Fruit fly (Drosophila melanogaster) whole organism, prepupa: ENCODE measurements around the gene E23.

Source experiments
- CG11902 ChIP-seq: fragments of 200-800 bp; sonication (Bioruptor generic); optimal IDR thresholded peaks from 3 replicates; lab custom pipeline; 2016; ENCODE audit warnings: missing biosample characterization, missing genetic modification characterization
- CG3032 ChIP-seq: fragments of 200-800 bp; optimal IDR thresholded peaks from 2 replicates; lab custom pipeline; 2019; ENCODE audit warnings: missing biosample characterization, mild to moderate bottlenecking, missing genetic modification characterization, moderate library complexity
- CG34406 ChIP-seq: fragments of 200-800 bp; sonication (Bioruptor generic); optimal IDR thresholded peaks from 3 replicates; lab custom pipeline; 2016; ENCODE audit warnings: missing biosample characterization, missing genetic modification characterization
- CG6854 ChIP-seq: fragments of 200-800 bp; sonication (Bioruptor generic); optimal IDR thresholded peaks from 2 replicates; lab custom pipeline; 2017; ENCODE audit warnings: missing biosample characterization, mild to moderate bottlenecking, missing genetic modification characterization
- CG8319 ChIP-seq: fragments of 200-800 bp; sonication (Bioruptor generic); optimal IDR thresholded peaks from 3 replicates; lab custom pipeline; 2016; ENCODE audit warnings: missing biosample characterization, missing genetic modification characterization
- Eip75B ChIP-seq: fragments of 200-800 bp; sonication (Bioruptor generic); optimal IDR thresholded peaks from 3 replicates; lab custom pipeline; 2016; ENCODE audit warnings: missing biosample characterization, missing genetic modification characterization
- Gug ChIP-seq: fragments of 200-800 bp; sonication (Bioruptor generic); IDR thresholded peaks from 2 replicates; pipeline ENCODE4 v1.3.6; 2022; ENCODE audit warnings: missing biosample characterization, missing genetic modification characterization
- Hr38 ChIP-seq: sonication (Bioruptor generic); optimal IDR thresholded peaks from 2 replicates; lab custom pipeline; 2016; ENCODE audit warnings: missing biosample characterization, missing genetic modification characterization
- Sox14 ChIP-seq: fragments of 200-800 bp; sonication (Bioruptor generic); optimal IDR thresholded peaks from 3 replicates; lab custom pipeline; 2016; ENCODE audit warnings: missing biosample characterization, missing genetic modification characterization
- spab ChIP-seq: fragments of 200-800 bp; sonication (Bioruptor generic); optimal IDR thresholded peaks from 2 replicates; lab custom pipeline; 2017; ENCODE audit warnings: missing biosample characterization, mild to moderate bottlenecking, missing genetic modification characterization, missing genetic modification reagents
- topi ChIP-seq: fragments of 200-800 bp; sonication (Bioruptor generic); optimal IDR thresholded peaks from 3 replicates; lab custom pipeline; 2016; ENCODE audit warnings: missing biosample characterization, missing genetic modification characterization

DNA sequence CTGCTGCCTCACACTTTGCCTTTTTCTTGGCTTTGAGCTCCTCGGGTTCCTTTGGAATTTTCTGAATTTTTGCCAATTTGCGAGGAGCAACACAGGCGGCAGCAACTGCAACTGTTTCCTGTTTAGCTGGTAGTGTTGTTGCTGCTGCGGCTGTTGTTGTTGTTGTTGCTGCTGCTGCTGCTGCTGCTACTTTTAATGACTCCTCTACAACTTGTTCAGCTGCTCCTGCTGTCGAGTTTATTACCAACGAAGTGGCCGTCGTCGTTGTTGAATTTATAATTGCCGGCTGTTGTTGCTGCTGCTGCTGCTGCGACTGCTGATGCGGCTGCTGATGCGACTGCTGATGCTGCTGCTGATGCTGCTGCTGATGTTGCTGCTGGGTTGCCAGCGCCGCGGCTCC, 1.7 kb downstream of the E23 start:
- TF ChIP-seq Sox14 (GFP tag; lab: Kevin White, UChicago) (no peak), CG11902 (GFP tag; lab: Kevin White, UChicago) (no peak), CG34406 (GFP tag; lab: Kevin White, UChicago) (no peak), CG6854 (GFP tag; lab: Kevin White, UChicago) (no peak), Gug (GFP tag; lab: Robert Waterston, UW) (no peak), Eip75B (no peak), Hr38 (GFP tag; lab: Kevin White, UChicago) (no peak), CG8319 (GFP tag; lab: Kevin White, UChicago) (no peak), CG3032 (tag; lab: Kevin White, UChicago) (no peak), topi (GFP tag; lab: Kevin White, UChicago) (no peak), spab (GFP tag; lab: Kevin White, UChicago) (no peak)
